Worm (Caenorhabditis elegans) whole organism, L2 larva: ENCODE data around the gene pqn-22.
"Not testable (repeated sequence)": the region's sequence is repeated elsewhere in the genome, so short reads cannot be mapped to it uniquely, and the experiment has no call there.

Source experiments
- C34F6.9 ChIP-seq: fragments of 150-350 bp; optimal IDR thresholded peaks from 2 replicates; lab custom pipeline; 2014; ENCODE audit warnings: missing biosample characterization, missing genetic modification characterization
- F13H6.1 ChIP-seq: sonication (generic microtip); optimal IDR thresholded peaks from 2 replicates; lab custom pipeline; 2016; ENCODE audit warnings: missing genetic modification characterization, missing compliant biosample characterization
- R02D3.7 ChIP-seq: fragments of 150-350 bp; optimal IDR thresholded peaks from 2 replicates; lab custom pipeline; 2014; ENCODE audit warnings: missing biosample characterization, missing genetic modification characterization
- Y55F3AM.14 ChIP-seq: fragments of 200-800 bp; sonication (Bioruptor generic); optimal IDR thresholded peaks from 2 replicates; lab custom pipeline; 2018; ENCODE audit warnings: mild to moderate bottlenecking, missing genetic modification characterization, missing compliant biosample characterization
- ZK546.5 ChIP-seq: sonication (generic microtip); optimal IDR thresholded peaks from 2 replicates; lab custom pipeline; 2017; ENCODE audit warnings: missing biosample characterization, missing genetic modification characterization
- alr-1 ChIP-seq: fragments of 150-350 bp; optimal IDR thresholded peaks from 2 replicates; lab custom pipeline; 2014; ENCODE audit warnings: missing biosample characterization, missing genetic modification characterization
- aly-2 ChIP-seq: fragments of 150-350 bp; optimal IDR thresholded peaks from 2 replicates; lab custom pipeline; 2014; ENCODE audit warnings: missing biosample characterization, missing genetic modification characterization
- blmp-1 ChIP-seq: sonication (generic microtip); optimal IDR thresholded peaks from 2 replicates; lab custom pipeline; 2017; ENCODE audit warnings: missing genetic modification characterization, mild to moderate bottlenecking, missing compliant biosample characterization, antibody characterized with exemption, moderate library complexity; ENCODE audit not compliant: insufficient read depth
- ceh-82 ChIP-seq: fragments of 150-350 bp; optimal IDR thresholded peaks from 2 replicates; lab custom pipeline; 2014; ENCODE audit warnings: missing biosample characterization, missing genetic modification characterization
- dmd-4 ChIP-seq: sonication (generic microtip); optimal IDR thresholded peaks from 2 replicates; lab custom pipeline; 2017; ENCODE audit warnings: missing biosample characterization, missing genetic modification characterization
- egl-27 ChIP-seq: sonication (generic microtip); optimal IDR thresholded peaks from 3 replicates; lab custom pipeline; 2017; ENCODE audit warnings: missing biosample characterization, missing genetic modification reagents, missing genetic modification characterization
- elt-1 ChIP-seq: fragments of 150-350 bp; optimal IDR thresholded peaks from 2 replicates; lab custom pipeline; 2014; ENCODE audit warnings: missing biosample characterization, missing genetic modification characterization
- elt-3 ChIP-seq: sonication (generic microtip); optimal IDR thresholded peaks from 2 replicates; lab custom pipeline; 2017; ENCODE audit warnings: missing biosample characterization, missing genetic modification characterization
- fos-1 ChIP-seq: fragments of 150-350 bp; optimal IDR thresholded peaks from 2 replicates; lab custom pipeline; 2014; ENCODE audit warnings: missing biosample characterization, missing genetic modification characterization
- gmeb-1 ChIP-seq: fragments of 150-350 bp; optimal IDR thresholded peaks from 2 replicates; lab custom pipeline; 2014; ENCODE audit warnings: missing biosample characterization, missing genetic modification characterization
- lin-11 ChIP-seq: fragments of 150-350 bp; sonication (generic microtip); optimal IDR thresholded peaks from 2 replicates; lab custom pipeline; 2014; ENCODE audit warnings: missing biosample characterization, missing genetic modification characterization, inconsistent platforms, mixed read lengths
- lin-39 ChIP-seq: fragments of 150-350 bp; optimal IDR thresholded peaks from 2 replicates; lab custom pipeline; 2014; ENCODE audit warnings: missing biosample characterization, missing genetic modification reagents, missing genetic modification characterization
- lsy-2 ChIP-seq, 2 experiments: fragments of 150-350 bp in 1 of 2; sonication (generic microtip) in 1 of 2; optimal IDR thresholded peaks; 2 replicates each; lab custom pipeline; 2014 to 2017; ENCODE audit warnings: missing biosample characterization in 2 of 2, missing genetic modification characterization in 2 of 2
- mab-5 ChIP-seq: fragments of 150-350 bp; optimal IDR thresholded peaks from 2 replicates; lab custom pipeline; 2014; ENCODE audit warnings: missing biosample characterization, missing genetic modification characterization
- nhr-10 ChIP-seq: sonication (generic microtip); optimal IDR thresholded peaks from 2 replicates; lab custom pipeline; 2017; ENCODE audit warnings: missing biosample characterization, missing genetic modification characterization
- nhr-12 ChIP-seq: fragments of 150-350 bp; optimal IDR thresholded peaks from 2 replicates; lab custom pipeline; 2014; ENCODE audit warnings: missing biosample characterization, missing genetic modification characterization
- nhr-129 ChIP-seq: fragments of 150-350 bp; optimal IDR thresholded peaks from 2 replicates; lab custom pipeline; 2014; ENCODE audit warnings: missing biosample characterization, missing genetic modification characterization
- nhr-23 ChIP-seq: fragments of 150-350 bp; optimal IDR thresholded peaks from 2 replicates; lab custom pipeline; 2014; ENCODE audit warnings: missing biosample characterization, missing genetic modification reagents, missing genetic modification characterization
- nhr-237 ChIP-seq: fragments of 150-350 bp; optimal IDR thresholded peaks from 2 replicates; lab custom pipeline; 2014; ENCODE audit warnings: missing biosample characterization, missing genetic modification characterization
- nhr-25 ChIP-seq: fragments of 150-350 bp; sonication (generic microtip); optimal IDR thresholded peaks from 3 replicates; lab custom pipeline; 2014; ENCODE audit warnings: missing biosample characterization, missing genetic modification characterization
- nhr-6 ChIP-seq: fragments of 150-350 bp; optimal IDR thresholded peaks from 2 replicates; lab custom pipeline; 2014; ENCODE audit warnings: missing biosample characterization, missing genetic modification characterization
- nhr-77 ChIP-seq: fragments of 150-350 bp; optimal IDR thresholded peaks from 2 replicates; lab custom pipeline; 2014; ENCODE audit warnings: missing biosample characterization, missing genetic modification characterization
- peb-1 ChIP-seq: fragments of 150-350 bp; optimal IDR thresholded peaks from 2 replicates; lab custom pipeline; 2014; ENCODE audit warnings: missing biosample characterization, missing genetic modification characterization
- sem-4 ChIP-seq: fragments of 150-350 bp; optimal IDR thresholded peaks from 2 replicates; lab custom pipeline; 2014; ENCODE audit warnings: missing biosample characterization, missing genetic modification reagents, missing genetic modification characterization
- sma-3 ChIP-seq: sonication (generic microtip); optimal IDR thresholded peaks from 2 replicates; lab custom pipeline; 2016; ENCODE audit warnings: missing genetic modification reagents, missing genetic modification characterization, missing compliant biosample characterization
- sma-9 ChIP-seq, 2 experiments: fragments of 150-350 bp in 1 of 2; sonication (generic microtip) in 1 of 2; optimal IDR thresholded peaks; 2 replicates each; lab custom pipeline; 2014 to 2016; ENCODE audit warnings: missing genetic modification characterization in 2 of 2, mild to moderate bottlenecking in 1 of 2, missing biosample characterization in 1 of 2, missing compliant biosample characterization in 1 of 2, missing genetic modification reagents in 1 of 2, moderate library complexity in 1 of 2
- unc-55 ChIP-seq: fragments of 150-350 bp; sonication (generic microtip); optimal IDR thresholded peaks from 3 replicates; lab custom pipeline; 2014; ENCODE audit warnings: missing biosample characterization, missing genetic modification reagents, missing genetic modification characterization
- unc-62 ChIP-seq: fragments of 150-350 bp; optimal IDR thresholded peaks from 2 replicates; lab custom pipeline; 2014; ENCODE audit warnings: missing biosample characterization, missing genetic modification reagents, missing genetic modification characterization
- zag-1 ChIP-seq: fragments of 150-350 bp; optimal IDR thresholded peaks from 2 replicates; lab custom pipeline; 2014; ENCODE audit warnings: missing biosample characterization, missing genetic modification characterization
- ztf-1 ChIP-seq: fragments of 200-800 bp; sonication (Bioruptor generic); conservative IDR thresholded peaks from 2 replicates; pipeline ENCODE4 v1.3.6; 2022; ENCODE audit warnings: missing genetic modification characterization, missing compliant biosample characterization
- ztf-11 ChIP-seq: sonication (generic microtip); optimal IDR thresholded peaks from 2 replicates; lab custom pipeline; 2017; ENCODE audit warnings: missing biosample characterization, missing genetic modification characterization
- ztf-4 ChIP-seq: fragments of 150-350 bp; optimal IDR thresholded peaks from 2 replicates; lab custom pipeline; 2014; ENCODE audit warnings: missing biosample characterization, missing genetic modification characterization

pqn-22 gene

ce11 chrIV:6033539-6033938 is at the start of gene pqn-22:
Gene pqn-22, minus strand, starts transcription at chrIV:6033639.
- TF ChIP-seq nhr-10; ceh-82 (tag; lab: Kevin White, UChicago); ztf-11 (tag; lab: Kevin White, UChicago): not testable (repeated sequence)

- TF ChIP-seq fos-1 (tag; lab: Kevin White, UChicago): peak; percentile 74
- peak; percentile 40 for TF ChIP-seq sma-9 (GFP tag; optimal IDR thresholded peaks at IDR 0.05; lab: Kevin White, UChicago)
- no peak for TF ChIP-seq sma-9 (tag; optimal IDR thresholded peaks at IDR 0.05; lab: Kevin White, UChicago)
- TF ChIP-seq nhr-6 (tag; lab: Kevin White, UChicago): no peak
- TF ChIP-seq nhr-129 (tag; lab: Kevin White, UChicago): peak; percentile 25
- TF ChIP-seq, all 48 proteins: peak for 3
Observed at ce11 chrIV:6079925-6080324, 46.5 kb upstream of the pqn-22 start, which contains the start of gene ugt-19. Gene ugt-19, minus strand, starts transcription at chrIV:6079952.

ce11 chrIV:6076128-6076527 is 42.7 kb upstream of the pqn-22 start, which contains the start of gene cpg-20:
Gene cpg-20, minus strand, starts transcription at chrIV:6076228.
- TF ChIP-seq sem-4 (no peak), unc-55 (GFP tag; lab: Kevin White, UChicago) (no peak), aly-2 (tag; lab: Kevin White, UChicago) (no peak), nhr-6 (tag; lab: Kevin White, UChicago) (no peak), R02D3.7 (no peak), nhr-10 (no peak), lin-39 (tag; lab: Kevin White, UChicago) (no peak), nhr-77 (no peak), ztf-4 (tag; lab: Kevin White, UChicago) (no peak), F13H6.1 (no peak), mab-5 (no peak), lin-11 (no peak), unc-62 (GFP tag; lab: Kevin White, UChicago) (no peak), alr-1 (tag; lab: Kevin White, UChicago) (no peak), gmeb-1 (no peak), peb-1 (no peak), dmd-4 (tag; lab: Kevin White, UChicago) (no peak), ztf-1 (GFP tag; lab: Robert Waterston, UW) (no peak), blmp-1 (tag; lab: Kevin White, UChicago) (no peak)
- TF ChIP-seq, all 48 proteins: peak for 0

- no peak for TF ChIP-seq lsy-2 (tag; optimal IDR thresholded peaks at IDR 0.05; lab: Kevin White, UChicago)
Observed at ce11 chrIV:6071026-6071425, 37.6 kb upstream of the pqn-22 start.

DNA sequence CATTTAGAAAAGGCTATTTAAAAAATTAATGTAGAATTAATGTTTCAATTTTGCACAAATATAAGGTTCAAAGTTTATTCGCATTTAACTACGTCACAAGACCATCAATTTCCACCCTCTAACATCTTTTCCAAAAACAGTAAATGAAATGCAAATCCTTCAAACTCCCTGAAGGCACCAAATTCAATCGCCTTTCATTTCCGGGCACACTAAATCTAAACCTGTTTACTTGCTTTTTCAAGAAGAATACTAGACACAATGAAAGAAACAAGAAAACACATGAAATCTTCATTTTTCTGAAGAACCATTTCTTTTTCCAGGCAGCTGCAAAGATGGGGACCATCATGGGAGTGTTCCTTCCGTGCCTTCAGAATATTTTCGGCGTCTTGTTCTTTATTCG is 31.7 kb upstream of the pqn-22 start:
- TF ChIP-seq aly-2 (tag; lab: Kevin White, UChicago): no peak
- no peak for TF ChIP-seq ztf-1 (GFP tag; lab: Robert Waterston, UW)
- TF ChIP-seq lsy-2 (tag; optimal IDR thresholded peaks at IDR 0.05; lab: Kevin White, UChicago): no peak
- TF ChIP-seq ztf-11 (tag; lab: Kevin White, UChicago): no peak
- TF ChIP-seq R02D3.7: no peak
- TF ChIP-seq elt-3: no peak
- TF ChIP-seq fos-1 (tag; lab: Kevin White, UChicago): no peak
- TF ChIP-seq F13H6.1: no peak
- no peak for TF ChIP-seq nhr-237
- TF ChIP-seq C34F6.9: no peak
- TF ChIP-seq zag-1 (tag; lab: Kevin White, UChicago): no peak
- TF ChIP-seq nhr-23 (tag; lab: Kevin White, UChicago): no peak
- TF ChIP-seq unc-62 (GFP tag; lab: Kevin White, UChicago): no peak
- no peak for TF ChIP-seq sma-3
- TF ChIP-seq nhr-12: no peak

- TF ChIP-seq nhr-25 (tag; lab: Kevin White, UChicago) (no peak), ceh-82 (tag; lab: Kevin White, UChicago) (no peak), egl-27 (tag; lab: Kevin White, UChicago) (no peak), sma-9 (GFP tag; optimal IDR thresholded peaks at IDR 0.05; lab: Kevin White, UChicago) (no peak), sma-9 (tag; optimal IDR thresholded peaks at IDR 0.05; lab: Kevin White, UChicago) (no peak), elt-1 (tag; lab: Kevin White, UChicago) (no peak), unc-55 (GFP tag; lab: Kevin White, UChicago) (no peak), lin-11 (no peak), Y55F3AM.14 (no peak), R02D3.7 (no peak), blmp-1 (tag; lab: Kevin White, UChicago) (no peak), nhr-23 (tag; lab: Kevin White, UChicago) (no peak), lin-39 (tag; lab: Kevin White, UChicago) (no peak), ZK546.5 (no peak), lsy-2 (tag; optimal IDR thresholded peaks at IDR 0.05; lab: Kevin White, UChicago) (no peak), nhr-129 (tag; lab: Kevin White, UChicago) (no peak)
Observed at ce11 chrIV:6064657-6065056, 31.2 kb upstream of the pqn-22 start.
